Worm (Caenorhabditis elegans) whole organism, L1 larva: Measurements from ENCODE around the gene W09B6.4.

ENCODE experiments used
- F16B12.6 ChIP-seq: fragments of 150-350 bp; optimal IDR thresholded peaks from 2 replicates; lab custom pipeline; 2014; ENCODE audit warnings: missing biosample characterization, missing genetic modification characterization
- Y116A8C.19 ChIP-seq: sonication (generic microtip); optimal IDR thresholded peaks from 2 replicates; lab custom pipeline; 2016; ENCODE audit warnings: missing compliant biosample characterization, missing genetic modification characterization, borderline replicate concordance
- aha-1 ChIP-seq: fragments of 150-350 bp; optimal IDR thresholded peaks from 2 replicates; lab custom pipeline; 2014; ENCODE audit warnings: missing biosample characterization, missing genetic modification characterization
- alr-1 ChIP-seq: fragments of 200-800 bp; sonication (Bioruptor generic); optimal IDR thresholded peaks from 2 replicates; lab custom pipeline; 2018; ENCODE audit warnings: borderline replicate concordance, mild to moderate bottlenecking, missing genetic modification characterization, missing compliant biosample characterization
- aly-2 ChIP-seq: fragments of 150-350 bp; optimal IDR thresholded peaks from 2 replicates; lab custom pipeline; 2014; ENCODE audit warnings: missing biosample characterization, missing genetic modification characterization
- ama-1 ChIP-seq: fragments of 150-350 bp; optimal IDR thresholded peaks from 2 replicates; lab custom pipeline; 2014
- blmp-1 ChIP-seq: fragments of 150-350 bp; optimal IDR thresholded peaks from 2 replicates; lab custom pipeline; 2014; ENCODE audit warnings: missing biosample characterization, missing genetic modification characterization
- ceh-8 ChIP-seq: fragments of 200-800 bp; sonication (Bioruptor generic); optimal IDR thresholded peaks from 2 replicates; lab custom pipeline; 2018; ENCODE audit warnings: mild to moderate bottlenecking, missing genetic modification characterization, moderate library complexity, missing compliant biosample characterization
- ceh-88 ChIP-seq: fragments of 200-800 bp; sonication (Bioruptor generic); IDR thresholded peaks from 2 replicates; pipeline ENCODE4 v1.3.6; 2022; ENCODE audit warnings: missing genetic modification characterization, missing compliant biosample characterization
- ceh-90 ChIP-seq: sonication (generic microtip); optimal IDR thresholded peaks from 2 replicates; lab custom pipeline; 2016; ENCODE audit warnings: missing genetic modification characterization, missing compliant biosample characterization
- dpl-1 ChIP-seq, 3 experiments: fragments of 150-350 bp in 2 of 3; sonication (generic microtip) in 1 of 3; optimal IDR thresholded peaks; 2 replicates each; lab custom pipeline; 2014 to 2017; ENCODE audit warnings: missing biosample characterization in 3 of 3, missing genetic modification characterization in 3 of 3, missing genetic modification reagents in 3 of 3
- efl-3 ChIP-seq: fragments of 200-800 bp; sonication (Bioruptor generic); optimal IDR thresholded peaks from 2 replicates; lab custom pipeline; 2018; ENCODE audit warnings: mild to moderate bottlenecking, missing genetic modification characterization, missing compliant biosample characterization
- egl-13 ChIP-seq: sonication (generic microtip); optimal IDR thresholded peaks from 2 replicates; lab custom pipeline; 2016; ENCODE audit warnings: missing genotype, missing genetic modification reagents, missing genetic modification characterization, missing compliant biosample characterization
- elt-2 ChIP-seq: sonication (generic microtip); optimal IDR thresholded peaks from 2 replicates; lab custom pipeline; 2016; ENCODE audit warnings: missing genetic modification characterization, mild to moderate bottlenecking, inconsistent platforms, missing compliant biosample characterization, missing genetic modification reagents
- elt-3 ChIP-seq, 6 experiments: fragments of 150-350 bp in 1 of 6; sonication (generic microtip); optimal IDR thresholded peaks; 2 replicates each; lab custom pipeline; 2017 to 2018; ENCODE audit warnings: missing biosample characterization in 6 of 6, missing genetic modification characterization in 6 of 6, inconsistent platforms in 1 of 6
- fkh-8 ChIP-seq: sonication (generic microtip); optimal IDR thresholded peaks from 2 replicates; lab custom pipeline; 2016; ENCODE audit warnings: mild to moderate bottlenecking, missing genetic modification characterization, missing compliant biosample characterization
- fos-1 ChIP-seq: fragments of 150-350 bp; optimal IDR thresholded peaks from 2 replicates; lab custom pipeline; 2014; ENCODE audit warnings: missing biosample characterization, missing genetic modification characterization
- hlh-17 ChIP-seq: fragments of 200-800 bp; sonication (Bioruptor generic); optimal IDR thresholded peaks from 2 replicates; lab custom pipeline; 2018; ENCODE audit warnings: missing genetic modification characterization, mild to moderate bottlenecking, missing compliant biosample characterization, moderate library complexity, borderline replicate concordance
- isw-1 ChIP-seq: fragments of 200-800 bp; sonication (Bioruptor generic); IDR thresholded peaks from 2 replicates; pipeline ENCODE4 v1.3.6; 2022; ENCODE audit warnings: missing genetic modification characterization, missing compliant biosample characterization
- lin-14 ChIP-seq: fragments of 200-800 bp; sonication (Bioruptor generic); optimal IDR thresholded peaks from 2 replicates; lab custom pipeline; 2018; ENCODE audit warnings: mild to moderate bottlenecking, missing genetic modification characterization, moderate library complexity, missing compliant biosample characterization
- lin-35 ChIP-seq, 2 experiments: fragments of 150-350 bp; optimal IDR thresholded peaks; 2 replicates each; lab custom pipeline; 2014; ENCODE audit warnings: missing biosample characterization in 2 of 2, missing genetic modification characterization in 2 of 2, missing genetic modification reagents in 2 of 2
- lin-39 ChIP-seq: fragments of 150-350 bp; optimal IDR thresholded peaks from 2 replicates; lab custom pipeline; 2014; ENCODE audit warnings: missing biosample characterization, missing genetic modification reagents, missing genetic modification characterization
- lsy-2 ChIP-seq, 2 experiments: fragments of 150-350 bp; optimal IDR thresholded peaks; 2 replicates each; lab custom pipeline; 2014; ENCODE audit warnings: missing biosample characterization in 2 of 2, missing genetic modification characterization in 2 of 2
- mef-2 ChIP-seq: fragments of 150-350 bp; optimal IDR thresholded peaks from 2 replicates; lab custom pipeline; 2014; ENCODE audit warnings: missing biosample characterization, missing genetic modification characterization
- mep-1 ChIP-seq: fragments of 150-350 bp; optimal IDR thresholded peaks from 2 replicates; lab custom pipeline; 2014; ENCODE audit warnings: missing biosample characterization, missing genetic modification characterization
- nhr-11 ChIP-seq: fragments of 150-350 bp; optimal IDR thresholded peaks from 2 replicates; lab custom pipeline; 2014; ENCODE audit warnings: missing biosample characterization, missing genetic modification characterization
- nhr-20 ChIP-seq: sonication (generic microtip); optimal IDR thresholded peaks from 2 replicates; lab custom pipeline; 2016; ENCODE audit warnings: mild to moderate bottlenecking, missing genetic modification characterization, missing compliant biosample characterization
- nhr-237 ChIP-seq: fragments of 150-350 bp; optimal IDR thresholded peaks from 2 replicates; lab custom pipeline; 2014; ENCODE audit warnings: missing biosample characterization, missing genetic modification characterization
- nhr-47 ChIP-seq: sonication (generic microtip); optimal IDR thresholded peaks from 2 replicates; lab custom pipeline; 2016; ENCODE audit warnings: mild to moderate bottlenecking, missing genetic modification characterization, moderate library complexity, missing compliant biosample characterization
- nhr-71 ChIP-seq: sonication (generic microtip); optimal IDR thresholded peaks from 2 replicates; lab custom pipeline; 2016; ENCODE audit warnings: mild to moderate bottlenecking, missing genetic modification characterization, moderate library complexity, missing compliant biosample characterization
- nhr-76 ChIP-seq: sonication (generic microtip); optimal IDR thresholded peaks from 2 replicates; lab custom pipeline; 2017; ENCODE audit warnings: missing biosample characterization, missing genetic modification characterization
- nhr-84 ChIP-seq: sonication (generic microtip); optimal IDR thresholded peaks from 2 replicates; lab custom pipeline; 2017; ENCODE audit warnings: missing biosample characterization, missing genetic modification characterization
- pag-3 ChIP-seq: sonication (generic microtip); optimal IDR thresholded peaks from 2 replicates; lab custom pipeline; 2017; ENCODE audit warnings: missing genetic modification characterization, mild to moderate bottlenecking, missing compliant biosample characterization, antibody characterized with exemption, borderline replicate concordance; ENCODE audit not compliant: insufficient read depth
- pqm-1 ChIP-seq: sonication (generic microtip); optimal IDR thresholded peaks from 3 replicates; lab custom pipeline; 2017; ENCODE audit warnings: missing biosample characterization, missing genetic modification characterization
- rnt-1 ChIP-seq: sonication (generic microtip); optimal IDR thresholded peaks from 2 replicates; lab custom pipeline; 2016; ENCODE audit warnings: mild to moderate bottlenecking, missing genetic modification characterization, moderate library complexity, missing compliant biosample characterization
- skn-1 ChIP-seq: fragments of 150-350 bp; optimal IDR thresholded peaks from 2 replicates; lab custom pipeline; 2014; ENCODE audit warnings: missing biosample characterization, missing genetic modification characterization
- snpc-4 ChIP-seq: fragments of 150-350 bp; optimal IDR thresholded peaks from 2 replicates; lab custom pipeline; 2014; ENCODE audit warnings: missing biosample characterization, missing genetic modification characterization
- sox-4 ChIP-seq: sonication (generic microtip); optimal IDR thresholded peaks from 2 replicates; lab custom pipeline; 2016; ENCODE audit warnings: missing genetic modification characterization, missing compliant biosample characterization
- sptf-1 ChIP-seq: fragments of 150-350 bp; optimal IDR thresholded peaks from 2 replicates; lab custom pipeline; 2014; ENCODE audit warnings: missing biosample characterization, missing genetic modification characterization
- tbx-2 ChIP-seq: sonication (generic microtip); optimal IDR thresholded peaks from 2 replicates; lab custom pipeline; 2016; ENCODE audit warnings: missing genetic modification characterization, missing compliant biosample characterization
- unc-62 ChIP-seq: fragments of 150-350 bp; optimal IDR thresholded peaks from 2 replicates; lab custom pipeline; 2014; ENCODE audit warnings: missing biosample characterization, missing genetic modification reagents, missing genetic modification characterization
- unc-86 ChIP-seq: sonication (generic microtip); optimal IDR thresholded peaks from 2 replicates; lab custom pipeline; 2016; ENCODE audit warnings: missing genetic modification characterization, missing compliant biosample characterization
- unc-98 ChIP-seq: fragments of 200-800 bp; sonication (Bioruptor generic); IDR thresholded peaks from 2 replicates; pipeline ENCODE4 v1.3.6; 2022; ENCODE audit warnings: missing genetic modification characterization, missing compliant biosample characterization
- ztf-11 ChIP-seq, 2 experiments: sonication (generic microtip); optimal IDR thresholded peaks; 2 replicates each; lab custom pipeline; 2016 to 2017; ENCODE audit warnings: missing genetic modification characterization in 2 of 2, missing biosample characterization in 1 of 2, missing compliant biosample characterization in 1 of 2
- ztf-4 ChIP-seq: fragments of 150-350 bp; optimal IDR thresholded peaks from 2 replicates; lab custom pipeline; 2014; ENCODE audit warnings: missing biosample characterization, missing genetic modification characterization

W09B6.4 gene

ce11 chrII:1086479-1086878, 54.2 kb downstream of the W09B6.4 start (continued):
- TF ChIP-seq tbx-2 (tag; lab: Kevin White, UChicago) (no peak), fos-1 (tag; lab: Kevin White, UChicago) (no peak), nhr-11 (tag; lab: Kevin White, UChicago) (no peak), mef-2 (no peak), unc-86 (no peak), Y116A8C.19 (tag; lab: Kevin White, UChicago) (no peak), lin-14 (peak; percentile 50), F16B12.6 (tag; lab: Kevin White, UChicago) (no peak), nhr-237 (tag; lab: Kevin White, UChicago) (no peak), sox-4 (no peak), fkh-8 (tag; lab: Kevin White, UChicago) (no peak), lsy-2 (tag; optimal IDR thresholded peaks at IDR 0.05; lab: Kevin White, UChicago) (peak in 1 of 2 experiments; percentile 15), isw-1 (GFP tag; lab: Robert Waterston, UW) (no peak), elt-3 (tag; optimal IDR thresholded peaks at IDR 0.05; lab: Kevin White, UChicago) (no peak), aly-2 (no peak), unc-98 (no peak), ztf-11 (tag; optimal IDR thresholded peaks at IDR 0.05; lab: Kevin White, UChicago) (no peak), dpl-1 (GFP tag; optimal IDR thresholded peaks at IDR 0.05; lab: Kevin White, UChicago) (no peak), lin-39 (tag; lab: Kevin White, UChicago) (no peak), ceh-88 (no peak), unc-62 (GFP tag; lab: Kevin White, UChicago) (no peak), mep-1 (tag; lab: Kevin White, UChicago) (no peak), sptf-1 (tag; lab: Kevin White, UChicago) (no peak), nhr-47 (no peak), elt-2 (tag; lab: Kevin White, UChicago) (no peak), pqm-1 (no peak), egl-13 (no peak), alr-1 (tag; lab: Kevin White, UChicago) (no peak), blmp-1 (tag; lab: Kevin White, UChicago) (peak; percentile 20), nhr-20 (tag; lab: Kevin White, UChicago) (no peak), pag-3 (tag; lab: Kevin White, UChicago) (no peak), nhr-76 (tag; lab: Kevin White, UChicago) (no peak), ztf-4 (tag; lab: Kevin White, UChicago) (no peak), nhr-71 (tag; lab: Kevin White, UChicago) (no peak), snpc-4 (tag; lab: Kevin White, UChicago) (no peak), hlh-17 (GFP tag; lab: Kevin White, UChicago) (no peak), skn-1 (tag; lab: Kevin White, UChicago) (no peak), rnt-1 (tag; lab: Kevin White, UChicago) (peak; percentile 23), efl-3 (no peak), lin-35 (GFP tag; optimal IDR thresholded peaks at IDR 0.05; lab: Kevin White, UChicago) (peak in 1 of 2 experiments; percentile 42), ama-1 (lab: Kevin White, UChicago) (no peak), ceh-8 (no peak), aha-1 (tag; lab: Kevin White, UChicago) (no peak), ceh-90 (tag; lab: Kevin White, UChicago) (no peak), nhr-84 (tag; lab: Kevin White, UChicago) (no peak)
